Worm (Caenorhabditis elegans) whole organism, L4/young adult: ENCODE data around the gene prp-19.

ENCODE experiments used
- W03F9.2 ChIP-seq: fragments of 150-350 bp; optimal IDR thresholded peaks from 2 replicates; lab custom pipeline; 2014; ENCODE audit warnings: missing biosample characterization, missing genetic modification characterization
- dao-5 ChIP-seq: sonication (generic microtip); optimal IDR thresholded peaks from 2 replicates; lab custom pipeline; 2016; ENCODE audit warnings: missing genotype, missing genetic modification characterization, moderate library complexity, missing compliant biosample characterization
- him-1 ChIP-seq: sonication (generic microtip); optimal IDR thresholded peaks from 2 replicates; lab custom pipeline; 2016; ENCODE audit warnings: missing genotype, missing genetic modification reagents, missing genetic modification characterization, missing compliant biosample characterization

ce11 chrIII:5144169-5144568, 27.7 kb downstream of the prp-19 start:
- TF ChIP-seq him-1 (tag; lab: Kevin White, UChicago): no peak
- no peak for TF ChIP-seq W03F9.2 (tag; lab: Kevin White, UChicago)
- no peak for TF ChIP-seq dao-5 (tag; lab: Kevin White, UChicago)
